Worm (Caenorhabditis elegans): ENCODE results near the gene ZK377.15.

ce11 chrX:3495776-3496175 lies 30.1 kb upstream of the ZK377.15 start, which contains the start of gene glt-1:
- no peak for TF ChIP-seq him-1 (tag; optimal IDR thresholded peaks at IDR 0.05)
- no peak for TF ChIP-seq dao-5 (tag; optimal IDR thresholded peaks at IDR 0.05)
